In genomic region chr2L:19126888-19127287, dm6 we compare ENCODE assay signal across 1 fruit fly cellular context.
A peak's percentile ranks its signal among the peaks of the same experiment; 100 is the strongest.
TF ChIP-seq lines count a peak whose summit lies in the region.

No protein-coding gene starts in this region.

TF ChIP-seq in whole organism, embryonic, 481 proteins besides CTCF, POLR2A, EP300 and RAD21 (continued from another document and continues in another):
- TF ChIP-seq CG7556 (GFP tag; optimal IDR thresholded peaks at IDR 0.05; lab: Kevin White, UChicago) (peak; percentile 58), CG7372 (GFP tag; IDR thresholded peaks at IDR 0.05; lab: Robert Waterston, UW) (0 out of 2 replicates have a peak, but pooled peaks have one; percentile 17), sna (GFP tag; IDR thresholded peaks at IDR 0.05; lab: Robert Waterston, UW; ENCODE audit: partially characterized antibody) (no peak), Fer2 (tag; optimal IDR thresholded peaks at IDR 0.05; lab: Kevin White, UChicago) (peak; percentile 66), maf-S (GFP tag; optimal IDR thresholded peaks at IDR 0.05; lab: Kevin White, UChicago) (no peak), CG34376 (GFP tag; optimal IDR thresholded peaks at IDR 0.05; lab: Kevin White, UChicago) (peak; percentile 20), HmgZ (tag; optimal IDR thresholded peaks at IDR 0.05; lab: Kevin White, UChicago) (peak; percentile 80), CG31224 (GFP tag; IDR thresholded peaks at IDR 0.05; lab: Robert Waterston, UW) (0 out of 2 replicates have a peak, but pooled peaks have one; percentile 22), Ssrp (tag; optimal IDR thresholded peaks at IDR 0.05; lab: Kevin White, UChicago) (peak; percentile 68), Nf-YC (tag; optimal IDR thresholded peaks at IDR 0.05; lab: Kevin White, UChicago) (peak; percentile 70), gro (GFP tag; optimal IDR thresholded peaks at IDR 0.05; lab: Kevin White, UChicago) (no peak), Abd-B (GFP tag; optimal IDR thresholded peaks at IDR 0.05; lab: Kevin White, UChicago) (peak; percentile 68), HLH3B (GFP tag; IDR thresholded peaks at IDR 0.05; lab: Robert Waterston, UW) (no peak), Tbp (GFP tag; optimal IDR thresholded peaks at IDR 0.05; lab: Kevin White, UChicago) (peak; percentile 85), run (tag; optimal IDR thresholded peaks at IDR 0.05; lab: Kevin White, UChicago) (peak; percentile 9), CG16815 (GFP tag; optimal IDR thresholded peaks at IDR 0.05; lab: Kevin White, UChicago) (peak; percentile 46), unpg (GFP tag; optimal IDR thresholded peaks at IDR 0.05; lab: Kevin White, UChicago) (peak; percentile 68), al (GFP tag; IDR thresholded peaks at IDR 0.05; lab: Robert Waterston, UW) (peak; percentile 60), CG3281 (GFP tag; optimal IDR thresholded peaks at IDR 0.05; lab: Kevin White, UChicago) (peak; percentile 63), Dip2 (GFP tag; IDR thresholded peaks at IDR 0.05; lab: Robert Waterston, UW) (no peak), Asciz (GFP tag; optimal IDR thresholded peaks at IDR 0.05; lab: Kevin White, UChicago) (no peak), CG1647 (GFP tag; optimal IDR thresholded peaks at IDR 0.05; lab: Kevin White, UChicago) (no peak), CG10267 (tag; optimal IDR thresholded peaks at IDR 0.05; lab: Kevin White, UChicago) (peak; percentile 73), CG10366 (GFP tag; IDR thresholded peaks at IDR 0.05; lab: Robert Waterston, UW) (peak; percentile 60), CG18262 (tag; optimal IDR thresholded peaks at IDR 0.05; lab: Kevin White, UChicago) (peak; percentile 60), CG9609 (GFP tag; optimal IDR thresholded peaks at IDR 0.05; lab: Kevin White, UChicago) (no peak), chn (GFP tag; optimal IDR thresholded peaks at IDR 0.05; lab: Kevin White, UChicago) (no peak), CG17385 (GFP tag; optimal IDR thresholded peaks at IDR 0.05; lab: Kevin White, UChicago) (peak; percentile 68), nom (GFP tag; optimal IDR thresholded peaks at IDR 0.05; lab: Kevin White, UChicago) (peak; percentile 14), MBD-R2 (GFP tag; IDR thresholded peaks at IDR 0.05; lab: Robert Waterston, UW) (peak; percentile 86), CG12155 (GFP tag; optimal IDR thresholded peaks at IDR 0.05; lab: Kevin White, UChicago) (peak; percentile 45), Nf-YA (GFP tag; IDR thresholded peaks at IDR 0.05; lab: Robert Waterston, UW) (no peak), row (GFP tag; IDR thresholded peaks at IDR 0.05; lab: Robert Waterston, UW) (peak; percentile 96), Doc2 (GFP tag; IDR thresholded peaks at IDR 0.05; lab: Robert Waterston, UW) (no peak), CG4328 (GFP tag; optimal IDR thresholded peaks at IDR 0.05; lab: Kevin White, UChicago) (peak; percentile 77), toy (GFP tag; IDR thresholded peaks at IDR 0.05; lab: Robert Waterston, UW) (no peak), slbo (GFP tag; IDR thresholded peaks at IDR 0.05; lab: Robert Waterston, UW) (peak; percentile 65), YL-1 (GFP tag; optimal IDR thresholded peaks at IDR 0.05; lab: Kevin White, UChicago) (peak; percentile 73), CG7928 (GFP tag; optimal IDR thresholded peaks at IDR 0.05; lab: Kevin White, UChicago) (no peak), CG13894 (tag; optimal IDR thresholded peaks at IDR 0.05; lab: Kevin White, UChicago) (peak; percentile 73), CG6254 (GFP tag; optimal IDR thresholded peaks at IDR 0.05; lab: Kevin White, UChicago) (peak; percentile 40), hkb (optimal IDR thresholded peaks at IDR 0.05; lab: Kevin White, UChicago) (no peak), hkb (GFP tag; IDR thresholded peaks at IDR 0.05; lab: Robert Waterston, UW) (no peak), kah (GFP tag; optimal IDR thresholded peaks at IDR 0.05; lab: Kevin White, UChicago) (peak; percentile 24), tin (GFP tag; optimal IDR thresholded peaks at IDR 0.05; lab: Kevin White, UChicago) (peak; percentile 21), grau (tag; optimal IDR thresholded peaks at IDR 0.05; lab: Kevin White, UChicago) (peak; percentile 76), CG17802 (tag; optimal IDR thresholded peaks at IDR 0.05; lab: Kevin White, UChicago) (no peak), Fer3 (tag; optimal IDR thresholded peaks at IDR 0.05; lab: Kevin White, UChicago) (peak; percentile 61), B-H2 (GFP tag; optimal IDR thresholded peaks at IDR 0.05; lab: Kevin White, UChicago) (peak; percentile 82), Spps (tag; optimal IDR thresholded peaks at IDR 0.05; lab: Kevin White, UChicago) (peak; percentile 38), CG13296 (GFP tag; optimal IDR thresholded peaks at IDR 0.05; lab: Kevin White, UChicago) (peak; percentile 78), CG7839 (tag; optimal IDR thresholded peaks at IDR 0.05; lab: Kevin White, UChicago) (peak; percentile 72), zfh1 (GFP tag; IDR thresholded peaks at IDR 0.05; lab: Robert Waterston, UW) (0 out of 3 replicates have a peak, but pooled peaks have one; percentile 8), stwl (tag; optimal IDR thresholded peaks at IDR 0.05; lab: Kevin White, UChicago) (peak; percentile 21), CG13424 (tag; optimal IDR thresholded peaks at IDR 0.05; lab: Kevin White, UChicago) (peak; percentile 87), luna (GFP tag; optimal IDR thresholded peaks at IDR 0.05; lab: Kevin White, UChicago) (no peak), CG15514 (GFP tag; optimal IDR thresholded peaks at IDR 0.05; lab: Kevin White, UChicago) (peak; percentile 53), CG14014 (GFP tag; IDR thresholded peaks at IDR 0.05; lab: Robert Waterston, UW) (0 out of 2 replicates have a peak, but pooled peaks have one; percentile 34), gsb-n (tag; optimal IDR thresholded peaks at IDR 0.05; lab: Kevin White, UChicago) (peak; percentile 65), Xrp1 (GFP tag; IDR thresholded peaks at IDR 0.05; lab: Robert Waterston, UW) (peak; percentile 50; the same call in 1 of the 2 replicates), nmo (GFP tag; optimal IDR thresholded peaks at IDR 0.05; lab: Kevin White, UChicago) (peak; percentile 79), p53 (GFP tag; optimal IDR thresholded peaks at IDR 0.05; lab: Kevin White, UChicago) (no peak), Deaf1 (tag; optimal IDR thresholded peaks at IDR 0.05; lab: Kevin White, UChicago) (peak; percentile 1), Max (GFP tag; optimal IDR thresholded peaks at IDR 0.05; lab: Kevin White, UChicago) (peak; percentile 25), danr (GFP tag; IDR thresholded peaks at IDR 0.05; lab: Robert Waterston, UW) (0 out of 2 replicates have a peak, but pooled peaks have one; percentile 18), CG10147 (GFP tag; optimal IDR thresholded peaks at IDR 0.05; lab: Kevin White, UChicago) (peak; percentile 82), ftz-f1 (GFP tag; optimal IDR thresholded peaks at IDR 0.05; lab: Kevin White, UChicago) (no peak), fru (optimal IDR thresholded peaks at IDR 0.05; lab: Kevin White, UChicago) (no peak), lilli (GFP tag; optimal IDR thresholded peaks at IDR 0.05; lab: Kevin White, UChicago) (peak; percentile 40), CG2678 (tag; optimal IDR thresholded peaks at IDR 0.05; lab: Kevin White, UChicago) (peak; percentile 77), NC2α (GFP tag; optimal IDR thresholded peaks at IDR 0.05; lab: Kevin White, UChicago) (no peak), caup (GFP tag; optimal IDR thresholded peaks at IDR 0.05; lab: Kevin White, UChicago; ENCODE audit: severe bottlenecking) (peak; percentile 58), Gug (GFP tag; IDR thresholded peaks at IDR 0.05; lab: Robert Waterston, UW) (no peak), Hr78 (GFP tag; optimal IDR thresholded peaks at IDR 0.05; lab: Kevin White, UChicago) (no peak), CG7987 (GFP tag; optimal IDR thresholded peaks at IDR 0.05; lab: Kevin White, UChicago) (no peak), lmd (GFP tag; IDR thresholded peaks at IDR 0.05; lab: Robert Waterston, UW) (peak; percentile 58), Oli (tag; optimal IDR thresholded peaks at IDR 0.05; lab: Kevin White, UChicago) (peak; percentile 71), CG4820 (GFP tag; optimal IDR thresholded peaks at IDR 0.05; lab: Kevin White, UChicago) (peak; percentile 35), Ravus (GFP tag; IDR thresholded peaks at IDR 0.05; lab: Robert Waterston, UW) (no peak), gcm (GFP tag; optimal IDR thresholded peaks at IDR 0.05; lab: Kevin White, UChicago) (peak; percentile 64), CG18619 (GFP tag; optimal IDR thresholded peaks at IDR 0.05; lab: Kevin White, UChicago) (peak; percentile 68), Rfx (GFP tag; IDR thresholded peaks at IDR 0.05; lab: Robert Waterston, UW) (peak; percentile 78), CG1233 (GFP tag; optimal IDR thresholded peaks at IDR 0.05; lab: Kevin White, UChicago) (peak; percentile 43), CG17912 (GFP tag; optimal IDR thresholded peaks at IDR 0.05; lab: Kevin White, UChicago) (peak; percentile 8), CG8388 (GFP tag; optimal IDR thresholded peaks at IDR 0.05; lab: Kevin White, UChicago) (peak; percentile 58), croc (GFP tag; conservative IDR thresholded peaks at IDR 0.05; lab: Robert Waterston, UW) (peak; percentile 52; the same call in 2 of the 3 replicates), ac (GFP tag; optimal IDR thresholded peaks at IDR 0.05; lab: Kevin White, UChicago) (peak; percentile 1), dysf (GFP tag; IDR thresholded peaks at IDR 0.05; lab: Robert Waterston, UW) (peak; percentile 74; the same call in 2 of the 3 replicates), zfh2 (GFP tag; optimal IDR thresholded peaks at IDR 0.05; lab: Kevin White, UChicago) (peak; percentile 15), Hsf (GFP tag; optimal IDR thresholded peaks at IDR 0.05; lab: Kevin White, UChicago) (no peak), dati (GFP tag; IDR thresholded peaks at IDR 0.05; lab: Robert Waterston, UW) (no peak), CG7357 (GFP tag; IDR thresholded peaks at IDR 0.05; lab: Robert Waterston, UW) (no peak), Blimp-1 (GFP tag; optimal IDR thresholded peaks at IDR 0.05; lab: Kevin White, UChicago) (no peak), lov (optimal IDR thresholded peaks at IDR 0.05; lab: Kevin White, UChicago) (no peak), lov (GFP tag; IDR thresholded peaks at IDR 0.05; lab: Robert Waterston, UW) (no peak), CG17361 (GFP tag; IDR thresholded peaks at IDR 0.05; lab: Robert Waterston, UW) (peak; percentile 74), trem (tag; optimal IDR thresholded peaks at IDR 0.05; lab: Kevin White, UChicago) (peak; percentile 40), odd (GFP tag; optimal IDR thresholded peaks at IDR 0.05; lab: Kevin White, UChicago) (no peak), disco-r (GFP tag; optimal IDR thresholded peaks at IDR 0.05; lab: Kevin White, UChicago) (no peak), fd64A (GFP tag; optimal IDR thresholded peaks at IDR 0.05; lab: Kevin White, UChicago) (no peak), Dp (GFP tag; optimal IDR thresholded peaks at IDR 0.05; lab: Kevin White, UChicago) (peak; percentile 66), sens (GFP tag; lab: Kevin White, UChicago) (peak; percentile 18), dpn (GFP tag; optimal IDR thresholded peaks at IDR 0.05; lab: Kevin White, UChicago) (peak in 1 of 2 experiments; percentile 70), Dek (tag; optimal IDR thresholded peaks at IDR 0.05; lab: Kevin White, UChicago) (peak; percentile 73), CG4360 (GFP tag; IDR thresholded peaks at IDR 0.05; lab: Robert Waterston, UW) (no peak), CG11247 (GFP tag; IDR thresholded peaks at IDR 0.05; lab: Robert Waterston, UW) (0 out of 2 replicates have a peak, but pooled peaks have one; percentile 11), Scr (GFP tag; IDR thresholded peaks at IDR 0.05; lab: Robert Waterston, UW; ENCODE audit: partially characterized antibody) (peak; percentile 39; the same call in 1 of the 2 replicates), Adf1 (GFP tag; IDR thresholded peaks at IDR 0.05; lab: Robert Waterston, UW) (peak; percentile 35), phol (tag; optimal IDR thresholded peaks at IDR 0.05; lab: Kevin White, UChicago) (peak; percentile 75), tx (GFP tag; optimal IDR thresholded peaks at IDR 0.05; lab: Kevin White, UChicago) (no peak), fd3F (GFP tag; optimal IDR thresholded peaks at IDR 0.05; lab: Kevin White, UChicago) (peak; percentile 63), CG12299 (tag; optimal IDR thresholded peaks at IDR 0.05; lab: Kevin White, UChicago) (peak; percentile 67), CG10543 (GFP tag; optimal IDR thresholded peaks at IDR 0.05; lab: Kevin White, UChicago) (peak; percentile 84), Dbx (GFP tag; IDR thresholded peaks at IDR 0.05; lab: Robert Waterston, UW) (0 out of 3 replicates have a peak, but pooled peaks have one; percentile 44), twi (tag; optimal IDR thresholded peaks at IDR 0.05; lab: Kevin White, UChicago) (peak; percentile 56), lbe (GFP tag; optimal IDR thresholded peaks at IDR 0.05; lab: Kevin White, UChicago) (peak; percentile 43), esg (GFP tag; conservative IDR thresholded peaks at IDR 0.05; lab: Robert Waterston, UW) (0 out of 2 replicates have a peak, but pooled peaks have one; percentile 18), CG3847 (GFP tag; IDR thresholded peaks at IDR 0.05; lab: Robert Waterston, UW) (peak; percentile 69), CG4730 (GFP tag; IDR thresholded peaks at IDR 0.05; lab: Robert Waterston, UW) (no peak), pros (GFP tag; optimal IDR thresholded peaks at IDR 0.05; lab: Kevin White, UChicago) (no peak), Dref (GFP tag; IDR thresholded peaks at IDR 0.05; lab: Robert Waterston, UW) (peak; percentile 62), CG32772 (GFP tag; IDR thresholded peaks at IDR 0.05; lab: Robert Waterston, UW) (0 out of 2 replicates have a peak, but pooled peaks have one; percentile 11), CG11085 (GFP tag; IDR thresholded peaks at IDR 0.05; lab: Robert Waterston, UW) (no peak), Hand (GFP tag; optimal IDR thresholded peaks at IDR 0.05; lab: Kevin White, UChicago) (peak; percentile 23), CG9817 (tag; optimal IDR thresholded peaks at IDR 0.05; lab: Kevin White, UChicago) (peak; percentile 83), CG4617 (GFP tag; optimal IDR thresholded peaks at IDR 0.05; lab: Kevin White, UChicago; ENCODE audit: borderline replicate concordance) (peak; percentile 34), vvl (GFP tag; IDR thresholded peaks at IDR 0.05; lab: Robert Waterston, UW) (no peak), CG34224 (GFP tag; IDR thresholded peaks at IDR 0.05; lab: Robert Waterston, UW; ENCODE audit: partially characterized antibody) (0 out of 3 replicates have a peak, but pooled peaks have one; percentile 21), Vsx1 (GFP tag; optimal IDR thresholded peaks at IDR 0.05; lab: Kevin White, UChicago) (no peak), tio (GFP tag; optimal IDR thresholded peaks at IDR 0.05; lab: Kevin White, UChicago) (no peak), CG15601 (tag; optimal IDR thresholded peaks at IDR 0.05; lab: Kevin White, UChicago) (peak; percentile 78)
